Worm (Caenorhabditis elegans) whole organism, L4/young adult: ENCODE results near the gene xbp-1.

Experiments used
- W03F9.2 ChIP-seq: fragments of 150-350 bp; optimal IDR thresholded peaks from 2 replicates; lab custom pipeline; 2014; ENCODE audit warnings: missing biosample characterization, missing genetic modification characterization
- dao-5 ChIP-seq: sonication (generic microtip); optimal IDR thresholded peaks from 2 replicates; lab custom pipeline; 2016; ENCODE audit warnings: missing genotype, missing genetic modification characterization, moderate library complexity, missing compliant biosample characterization
- him-1 ChIP-seq: sonication (generic microtip); optimal IDR thresholded peaks from 2 replicates; lab custom pipeline; 2016; ENCODE audit warnings: missing genotype, missing genetic modification reagents, missing genetic modification characterization, missing compliant biosample characterization

xbp-1 gene

ce11 chrIII:4176109-4176596, 17.5 kb upstream of the xbp-1 start, which contains the start of the genes hrde-1 and C16C10.13:
Gene hrde-1, minus strand, starts transcription at chrIII:4176159.
Gene C16C10.13, plus strand, starts transcription at chrIII:4176440.
- TF ChIP-seq dao-5 (tag; lab: Kevin White, UChicago) (no peak), W03F9.2 (tag; lab: Kevin White, UChicago) (peak; percentile 75)

- TF ChIP-seq W03F9.2 (tag; lab: Kevin White, UChicago) = no peak
- TF ChIP-seq him-1 (tag; lab: Kevin White, UChicago) = no peak
- no peak for TF ChIP-seq dao-5 (tag; lab: Kevin White, UChicago)
These were observed 15.0 kb upstream of the xbp-1 start, which contains the start of gene C16C10.2 for ce11 chrIII:4178564-4178963. Gene C16C10.2, minus strand, starts transcription at chrIII:4178664.

ce11 chrIII:4181338-4181737, 12.3 kb upstream of the xbp-1 start, which contains the start of gene C16C10.1:
Gene C16C10.1, minus strand, starts transcription at chrIII:4181438.
- TF ChIP-seq him-1 (tag; lab: Kevin White, UChicago) (no peak), dao-5 (tag; lab: Kevin White, UChicago) (no peak), W03F9.2 (tag; lab: Kevin White, UChicago) (no peak)

DNA sequence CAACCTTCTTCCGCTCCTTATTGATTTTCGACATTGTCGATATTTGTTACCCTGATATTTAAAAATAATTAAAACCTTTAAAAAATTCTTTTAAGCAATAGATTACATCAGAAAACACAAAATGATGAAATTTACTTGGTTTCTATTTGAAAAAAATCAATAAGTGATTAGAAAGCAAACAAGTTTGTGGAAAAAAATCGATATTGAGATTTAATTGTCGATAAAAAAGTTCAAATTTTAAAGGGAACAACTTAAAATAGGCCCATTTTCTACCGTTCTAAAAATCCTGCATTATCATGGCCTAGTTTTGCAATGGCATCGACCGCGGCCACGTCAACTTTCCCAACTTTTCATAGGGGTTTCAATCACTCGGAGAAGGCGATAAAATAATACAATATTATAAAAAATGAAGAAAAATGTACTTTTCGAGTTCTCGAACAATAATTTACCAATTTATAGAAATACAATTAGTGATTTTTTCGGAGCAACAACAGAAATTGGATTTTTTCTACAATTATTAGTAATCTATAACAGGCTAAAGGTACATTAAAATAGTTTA, 6.8 kb upstream of the xbp-1 start, which contains the start of gene lars-1:
lars-1 (minus strand) TSS at position 51 of the 559 bp plus-strand sequence.
- TF ChIP-seq W03F9.2 (tag; lab: Kevin White, UChicago) (no peak), dao-5 (tag; lab: Kevin White, UChicago) (no peak), him-1 (tag; lab: Kevin White, UChicago) (no peak)

DNA sequence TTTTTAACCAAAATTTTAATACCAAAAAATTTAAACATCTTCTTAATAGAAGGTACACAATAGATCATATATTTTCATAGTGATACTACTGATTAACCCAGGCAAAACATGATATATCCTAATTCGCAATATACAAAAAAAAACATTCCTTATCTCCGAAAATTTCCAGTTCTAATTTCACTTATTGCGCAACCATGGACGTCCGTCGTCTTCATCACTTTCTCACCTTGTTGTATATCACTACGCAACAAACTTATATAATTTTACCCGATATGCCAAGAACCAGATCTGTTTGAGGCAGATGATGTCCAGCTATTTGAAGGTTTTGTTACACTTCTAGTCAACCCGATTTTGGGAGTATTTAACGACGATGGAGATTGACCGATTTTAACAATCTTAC, 5.8 kb upstream of the xbp-1 start, which contains the start of gene R74.2:
R74.2 (plus strand) TSS at position 316 of the 400 bp plus-strand sequence.
- TF ChIP-seq him-1 (tag; lab: Kevin White, UChicago) (no peak), W03F9.2 (tag; lab: Kevin White, UChicago) (no peak), dao-5 (tag; lab: Kevin White, UChicago) (no peak)

DNA sequence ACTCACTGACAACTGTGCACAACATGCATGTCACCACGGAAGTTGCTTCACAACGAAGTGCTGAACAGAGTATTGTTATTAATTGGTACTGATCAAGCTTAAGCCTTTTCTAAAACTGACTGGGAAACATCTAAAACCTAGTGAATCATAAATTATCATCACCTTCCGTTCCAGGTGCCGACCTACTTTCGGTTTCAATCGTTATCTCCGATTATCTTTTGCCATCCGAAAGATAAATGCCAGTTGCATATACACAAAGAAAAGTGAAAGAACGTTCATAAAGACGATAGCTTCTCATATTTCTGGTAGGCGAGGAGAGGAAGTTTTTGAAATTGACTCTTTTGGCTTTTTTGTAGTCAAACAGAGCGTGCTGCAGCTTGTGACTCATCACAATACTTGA, 4.0 kb upstream of the xbp-1 start:
- TF ChIP-seq him-1 (tag; lab: Kevin White, UChicago) (no peak), W03F9.2 (tag; lab: Kevin White, UChicago) (no peak), dao-5 (tag; lab: Kevin White, UChicago) (no peak)

DNA sequence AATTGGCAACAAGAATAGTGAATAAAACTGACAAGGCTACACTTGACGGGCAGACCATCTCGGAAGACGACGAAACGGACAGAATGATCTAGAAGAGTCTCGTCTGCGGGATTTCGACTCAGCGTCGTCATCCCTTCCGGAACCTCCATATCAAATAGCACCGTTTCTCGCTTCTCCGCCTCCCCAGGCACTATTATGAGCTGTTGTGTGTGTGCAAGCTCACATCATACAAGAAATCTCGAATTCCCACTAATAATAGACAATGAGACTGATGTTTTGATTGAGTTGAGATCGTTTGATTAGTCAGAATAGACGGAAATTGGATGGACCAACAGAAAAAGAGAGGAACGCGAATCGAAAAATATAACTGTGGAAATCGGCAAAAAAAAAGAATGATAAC, 3.4 kb upstream of the xbp-1 start, which contains the start of gene spp-28:
spp-28 (minus strand) TSS at position 101 of the 400 bp plus-strand sequence.
- TF ChIP-seq him-1 (tag; lab: Kevin White, UChicago) (no peak), dao-5 (tag; lab: Kevin White, UChicago) (no peak), W03F9.2 (tag; lab: Kevin White, UChicago) (no peak)

- TF ChIP-seq W03F9.2 (tag; lab: Kevin White, UChicago) = peak; percentile 30
- TF ChIP-seq him-1 (tag; lab: Kevin White, UChicago) = no peak
- TF ChIP-seq dao-5 (tag; lab: Kevin White, UChicago) = no peak
These were observed 2.4 kb upstream of the xbp-1 start, which contains the start of gene dnj-16 for ce11 chrIII:4191091-4191638. Gene dnj-16, plus strand, starts transcription at chrIII:4191141.

ce11 chrIII:4194349-4195110, 921 bp downstream of the xbp-1 start:
- TF ChIP-seq W03F9.2 (tag; lab: Kevin White, UChicago) = no peak
- no peak for TF ChIP-seq dao-5 (tag; lab: Kevin White, UChicago)
- no peak for TF ChIP-seq him-1 (tag; lab: Kevin White, UChicago)

- TF ChIP-seq dao-5 (tag; lab: Kevin White, UChicago) (peak; percentile 58), him-1 (tag; lab: Kevin White, UChicago) (peak; percentile 51), W03F9.2 (tag; lab: Kevin White, UChicago) (peak; percentile 2)
These were observed 1.8 kb downstream of the xbp-1 start for ce11 chrIII:4195306-4196008.

DNA sequence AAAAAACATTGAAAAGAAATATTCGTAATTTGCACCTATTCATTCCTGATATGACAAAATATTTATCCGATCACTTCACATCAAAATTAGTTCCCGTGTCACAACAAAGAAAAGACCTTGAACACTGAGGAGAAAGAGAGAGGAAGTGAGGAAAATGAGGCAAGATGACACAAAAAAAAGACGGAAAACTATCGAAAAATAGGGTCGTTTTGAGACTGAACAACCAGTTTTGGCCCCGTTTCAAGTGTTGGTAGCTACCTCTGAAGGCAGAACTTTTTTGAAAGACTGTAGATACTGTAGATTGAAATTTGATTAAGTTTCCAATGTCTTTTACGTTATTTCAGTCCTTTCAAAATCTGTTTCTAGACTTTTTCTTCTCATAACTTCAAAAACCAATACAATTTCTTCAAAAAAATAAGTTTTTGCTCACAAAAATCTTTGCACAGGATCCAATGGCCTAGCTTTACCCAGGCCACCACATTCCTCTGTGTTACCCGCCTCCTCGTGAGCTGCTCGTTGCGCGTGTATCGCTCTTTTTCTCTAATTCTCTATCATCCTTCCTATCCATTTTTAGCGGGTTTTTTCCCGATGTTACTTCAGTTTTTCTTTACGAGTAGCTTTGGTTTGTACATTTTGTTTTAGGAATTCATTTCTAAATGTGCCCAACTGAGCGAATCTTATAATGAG, 2.8 kb downstream of the xbp-1 start:
- TF ChIP-seq W03F9.2 (tag; lab: Kevin White, UChicago) = peak; percentile 7
- no peak for TF ChIP-seq dao-5 (tag; lab: Kevin White, UChicago)

ce11 chrIII:4196988-4197384, 3.4 kb downstream of the xbp-1 start, which contains the start of gene asd-1:
Gene asd-1, plus strand, starts transcription at chrIII:4197285.
- TF ChIP-seq dao-5 (tag; lab: Kevin White, UChicago) (no peak), him-1 (tag; lab: Kevin White, UChicago) (no peak), W03F9.2 (tag; lab: Kevin White, UChicago) (no peak)
